Worm (Caenorhabditis elegans) whole organism, L4 larva: Measurements from ENCODE around the gene ztf-16.
A peak's percentile ranks its signal among the peaks of the same experiment; 100 is the strongest.

ENCODE experiments used
- F44E2.7 ChIP-seq: fragments of 200-800 bp; sonication (Bioruptor generic); IDR thresholded peaks from 2 replicates; pipeline ENCODE4 v2.1.2; 2022; ENCODE audit warnings: missing genetic modification characterization, missing compliant biosample characterization
- F49E8.2 ChIP-seq: sonication (generic microtip); optimal IDR thresholded peaks from 2 replicates; lab custom pipeline; 2016; ENCODE audit warnings: missing compliant biosample characterization, mild to moderate bottlenecking, missing genetic modification characterization, borderline replicate concordance
- ZK546.5 ChIP-seq, 2 experiments: sonication (generic microtip); optimal IDR thresholded peaks; 2 replicates each; lab custom pipeline; 2017; ENCODE audit warnings: missing biosample characterization in 2 of 2, missing genetic modification characterization in 2 of 2
- aha-1 ChIP-seq: fragments of 150-350 bp; peaks from one replicate; lab custom pipeline; 2014; ENCODE audit warnings: missing biosample characterization, missing genetic modification characterization
- ceh-44 ChIP-seq: fragments of 200-800 bp; sonication (Bioruptor generic); IDR thresholded peaks from 2 replicates; pipeline ENCODE4 v1.3.6; 2022; ENCODE audit warnings: missing genetic modification reagents, missing genetic modification characterization, missing compliant biosample characterization
- ceh-62 ChIP-seq: sonication (generic microtip); optimal IDR thresholded peaks from 2 replicates; lab custom pipeline; 2017; ENCODE audit warnings: missing biosample characterization, missing genetic modification characterization
- daf-16 ChIP-seq, 3 experiments: sonication (generic microtip); optimal IDR thresholded peaks; 2 replicates each; lab custom pipeline; 2016 to 2017; ENCODE audit warnings: missing genetic modification characterization in 3 of 3, missing genetic modification reagents in 3 of 3, mild to moderate bottlenecking in 2 of 3, missing compliant biosample characterization in 2 of 3, missing biosample characterization in 1 of 3, moderate library complexity in 1 of 3
- dmd-8 ChIP-seq: fragments of 200-800 bp; sonication (Bioruptor generic); IDR thresholded peaks from 2 replicates; pipeline ENCODE4 v1.3.6; 2022; ENCODE audit warnings: missing genetic modification characterization, missing compliant biosample characterization
- dmd-9 ChIP-seq: fragments of 200-800 bp; sonication (Bioruptor generic); IDR thresholded peaks from 2 replicates; pipeline ENCODE4 v1.3.6; 2022; ENCODE audit warnings: missing genetic modification reagents, missing genetic modification characterization, missing compliant biosample characterization
- dve-1 ChIP-seq: sonication (generic microtip); optimal IDR thresholded peaks from 2 replicates; lab custom pipeline; 2017; ENCODE audit warnings: antibody characterized with exemption, mild to moderate bottlenecking, missing genetic modification characterization, missing compliant biosample characterization; ENCODE audit not compliant: insufficient read depth
- hif-1 ChIP-seq, 2 experiments: sonication (generic microtip); optimal IDR thresholded peaks; 2 replicates each; lab custom pipeline; 2016 to 2017; ENCODE audit warnings: missing compliant biosample characterization in 2 of 2, missing genetic modification characterization in 2 of 2, missing genetic modification reagents in 2 of 2, missing genotype in 2 of 2, mild to moderate bottlenecking in 1 of 2
- hlh-11 ChIP-seq: fragments of 200-800 bp; sonication (Bioruptor generic); optimal IDR thresholded peaks from 2 replicates; lab custom pipeline; 2018; ENCODE audit warnings: mild to moderate bottlenecking, missing genetic modification characterization, missing compliant biosample characterization
- hlh-30 ChIP-seq: sonication (generic microtip); optimal IDR thresholded peaks from 2 replicates; lab custom pipeline; 2017; ENCODE audit warnings: antibody characterized with exemption, mild to moderate bottlenecking, missing genetic modification characterization, missing compliant biosample characterization; ENCODE audit not compliant: insufficient read depth
- hmg-1.1 ChIP-seq: fragments of 200-800 bp; sonication (Bioruptor generic); IDR thresholded peaks from 2 replicates; pipeline ENCODE4 v1.3.6; 2022; ENCODE audit warnings: missing genetic modification reagents, missing genetic modification characterization, missing compliant biosample characterization
- jun-1 ChIP-seq: fragments of 150-350 bp; optimal IDR thresholded peaks from 2 replicates; lab custom pipeline; 2014; ENCODE audit warnings: missing biosample characterization, missing genetic modification reagents, missing genetic modification characterization
- lim-7 ChIP-seq: fragments of 200-800 bp; sonication (Bioruptor generic); IDR thresholded peaks from 2 replicates; pipeline ENCODE4 v1.3.6; 2022; ENCODE audit warnings: missing genetic modification characterization, missing compliant biosample characterization
- lin-15B ChIP-seq: fragments of 150-350 bp; sonication (generic microtip); optimal IDR thresholded peaks from 3 replicates; lab custom pipeline; 2014; ENCODE audit warnings: missing biosample characterization, missing genetic modification characterization
- lin-39 ChIP-seq: fragments of 150-350 bp; optimal IDR thresholded peaks from 2 replicates; lab custom pipeline; 2014; ENCODE audit warnings: missing biosample characterization, missing genetic modification reagents, missing genetic modification characterization
- lir-3 ChIP-seq: sonication (generic microtip); optimal IDR thresholded peaks from 2 replicates; lab custom pipeline; 2016; ENCODE audit warnings: mild to moderate bottlenecking, missing genetic modification characterization, missing compliant biosample characterization
- lsy-2 ChIP-seq, 2 experiments: fragments of 150-350 bp in 1 of 2; sonication (generic microtip) in 1 of 2; optimal IDR thresholded peaks; 2 replicates each; lab custom pipeline; 2014 to 2017; ENCODE audit warnings: missing biosample characterization in 2 of 2, missing genetic modification characterization in 2 of 2
- madf-9 ChIP-seq: fragments of 200-800 bp; sonication (Bioruptor generic); conservative IDR thresholded peaks from 2 replicates; pipeline ENCODE4 v1.3.6; 2022; ENCODE audit warnings: missing genetic modification reagents, missing genetic modification characterization, missing compliant biosample characterization
- mep-1 ChIP-seq: fragments of 150-350 bp; sonication (generic microtip); optimal IDR thresholded peaks from 3 replicates; lab custom pipeline; 2014; ENCODE audit warnings: missing biosample characterization, missing genetic modification characterization
- mes-2 ChIP-seq: sonication (generic microtip); optimal IDR thresholded peaks from 2 replicates; lab custom pipeline; 2016; ENCODE audit warnings: missing genotype, mild to moderate bottlenecking, missing genetic modification characterization, missing compliant biosample characterization; ENCODE audit not compliant: poor library complexity, severe bottlenecking
- mxl-2 ChIP-seq: fragments of 200-800 bp; sonication (Bioruptor generic); conservative IDR thresholded peaks from 2 replicates; pipeline ENCODE4 v1.3.6; 2022; ENCODE audit warnings: missing genetic modification reagents, missing genetic modification characterization, missing compliant biosample characterization
- nhr-102 ChIP-seq: sonication (generic microtip); optimal IDR thresholded peaks from 2 replicates; lab custom pipeline; 2016; ENCODE audit warnings: mild to moderate bottlenecking, missing genetic modification characterization, moderate library complexity, missing compliant biosample characterization
- nhr-237 ChIP-seq: sonication (generic microtip); optimal IDR thresholded peaks from 2 replicates; lab custom pipeline; 2017; ENCODE audit warnings: missing biosample characterization, missing genetic modification characterization
- nhr-25 ChIP-seq: sonication (generic microtip); optimal IDR thresholded peaks from 2 replicates; lab custom pipeline; 2017; ENCODE audit warnings: missing genetic modification characterization, mild to moderate bottlenecking, missing compliant biosample characterization, antibody characterized with exemption, moderate library complexity, borderline replicate concordance; ENCODE audit not compliant: insufficient read depth
- nhr-28 ChIP-seq: fragments of 150-350 bp; optimal IDR thresholded peaks from 2 replicates; lab custom pipeline; 2014; ENCODE audit warnings: missing biosample characterization, missing genetic modification characterization
- nhr-42 ChIP-seq: fragments of 200-800 bp; sonication (Bioruptor generic); IDR thresholded peaks from 2 replicates; pipeline ENCODE4 v1.3.6; 2022; ENCODE audit warnings: missing genetic modification characterization, missing compliant biosample characterization
- pqm-1 ChIP-seq: sonication (generic microtip); optimal IDR thresholded peaks from 2 replicates; lab custom pipeline; 2017; ENCODE audit warnings: missing biosample characterization, missing genetic modification characterization
- set-16 ChIP-seq: fragments of 200-800 bp; sonication (Bioruptor generic); IDR thresholded peaks from 2 replicates; pipeline ENCODE4 v1.3.6; 2022; ENCODE audit warnings: missing genetic modification reagents, missing genetic modification characterization, missing compliant biosample characterization
- skn-1 ChIP-seq: fragments of 150-350 bp; optimal IDR thresholded peaks from 2 replicates; lab custom pipeline; 2014; ENCODE audit warnings: missing biosample characterization, missing genetic modification characterization
- spr-1 ChIP-seq: sonication (generic microtip); optimal IDR thresholded peaks from 2 replicates; lab custom pipeline; 2016; ENCODE audit warnings: mild to moderate bottlenecking, missing genetic modification characterization, missing compliant biosample characterization
- unc-130 ChIP-seq: sonication (generic microtip); optimal IDR thresholded peaks from 2 replicates; lab custom pipeline; 2016; ENCODE audit warnings: missing genetic modification reagents, missing genetic modification characterization, missing compliant biosample characterization
- unc-62 ChIP-seq, 3 experiments: fragments of 150-350 bp in 1 of 3; sonication (generic microtip); optimal IDR thresholded peaks in 2 of 3; peaks in 1 of 3; 1 replicate in 1 of 3; 2 replicates in 2 of 3; lab custom pipeline; 2014 to 2017; ENCODE audit warnings: missing biosample characterization in 3 of 3, missing genetic modification characterization in 3 of 3, missing genetic modification reagents in 3 of 3, missing genotype in 1 of 3
- zfp-2 ChIP-seq: sonication (generic microtip); optimal IDR thresholded peaks from 2 replicates; lab custom pipeline; 2016; ENCODE audit warnings: mild to moderate bottlenecking, missing genetic modification characterization, missing compliant biosample characterization
- ztf-7 ChIP-seq: fragments of 150-350 bp; optimal IDR thresholded peaks from 2 replicates; lab custom pipeline; 2014; ENCODE audit warnings: missing biosample characterization, missing genetic modification characterization

Gene ztf-16

ce11 chrX:4818252-4818651 lies 6.9 kb upstream of the ztf-16 start, which contains the start of gene R08E3.3:
Gene R08E3.3, plus strand, starts transcription at chrX:4818593.
- TF ChIP-seq ztf-7 (tag; lab: Kevin White, UChicago) (no peak), ZK546.5 (tag; optimal IDR thresholded peaks at IDR 0.05; lab: Kevin White, UChicago) (no peak), F49E8.2 (tag; lab: Kevin White, UChicago) (no peak), nhr-42 (GFP tag; lab: Robert Waterston, UW) (no peak), skn-1 (tag; lab: Kevin White, UChicago) (no peak), lin-39 (no peak), ceh-62 (tag; lab: Kevin White, UChicago) (no peak), mes-2 (tag; lab: Kevin White, UChicago) (peak; percentile 24), lim-7 (no peak), F44E2.7 (GFP tag; lab: Robert Waterston, UW) (no peak), lin-15B (tag; lab: Kevin White, UChicago) (no peak), set-16 (GFP tag; lab: Robert Waterston, UW) (no peak), mxl-2 (GFP tag; lab: Robert Waterston, UW) (no peak), madf-9 (no peak), hif-1 (tag; optimal IDR thresholded peaks at IDR 0.05; lab: Kevin White, UChicago) (no peak), hmg-1.1 (0 out of 2 replicates have a peak, but pooled peaks have one; percentile 30), zfp-2 (tag; lab: Kevin White, UChicago) (no peak), pqm-1 (no peak), spr-1 (tag; lab: Kevin White, UChicago) (no peak), ceh-44 (GFP tag; lab: Robert Waterston, UW) (no peak), dmd-8 (GFP tag; lab: Robert Waterston, UW) (no peak), dve-1 (tag; lab: Kevin White, UChicago) (peak; percentile 56), lsy-2 (tag; optimal IDR thresholded peaks at IDR 0.05; lab: Kevin White, UChicago) (peak; percentile 72 to 98), unc-130 (no peak), nhr-28 (tag; lab: Kevin White, UChicago) (peak; percentile 26), hlh-30 (tag; lab: Kevin White, UChicago) (peak; percentile 33), lir-3 (tag; lab: Kevin White, UChicago) (no peak), mep-1 (tag; lab: Kevin White, UChicago) (peak; percentile 39), daf-16 (GFP tag; optimal IDR thresholded peaks at IDR 0.05; lab: Kevin White, UChicago) (no peak), daf-16 (tag; optimal IDR thresholded peaks at IDR 0.05; lab: Kevin White, UChicago) (peak; percentile 85), nhr-25 (tag; lab: Kevin White, UChicago) (no peak)

DNA sequence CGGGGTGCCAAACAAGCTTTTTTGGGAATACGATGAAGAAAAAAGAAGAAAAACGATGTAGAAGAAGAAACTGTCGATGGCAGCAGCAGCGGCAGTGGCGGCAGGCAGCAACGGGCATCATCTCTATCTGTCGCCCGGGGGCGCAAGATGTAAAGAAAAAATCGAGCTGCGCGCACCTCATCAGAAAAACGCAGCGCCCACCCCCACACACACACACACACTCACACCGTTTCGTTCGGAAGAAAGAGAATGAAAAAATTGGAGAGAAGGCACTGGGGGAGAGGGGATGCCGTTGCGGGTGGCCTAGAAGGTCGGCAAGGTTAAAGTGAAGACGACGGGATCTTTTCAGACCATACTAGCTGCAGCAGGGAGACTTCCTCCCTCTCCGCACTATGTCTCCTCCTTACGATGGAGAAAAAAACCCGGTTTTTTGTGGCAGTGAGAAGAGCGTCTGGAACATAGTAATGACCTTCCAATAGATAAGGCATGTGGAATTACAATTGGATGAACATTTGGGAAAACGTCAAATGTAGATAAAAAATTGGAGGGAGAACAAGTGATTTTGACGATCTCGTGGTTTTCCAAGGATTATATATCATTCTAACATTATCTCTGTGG lies 1.9 kb upstream of the ztf-16 start:
- TF ChIP-seq nhr-25 (tag; lab: Kevin White, UChicago), result peak; percentile 12
- TF ChIP-seq nhr-237 (tag; lab: Kevin White, UChicago), result no peak
- TF ChIP-seq mep-1 (tag; lab: Kevin White, UChicago), result peak; percentile 17
- TF ChIP-seq set-16 (GFP tag; lab: Robert Waterston, UW), result peak; percentile 63; the same call in 1 of the 2 replicates

- TF ChIP-seq nhr-28 (tag; lab: Kevin White, UChicago) (peak; percentile 15), jun-1 (no peak), dmd-9 (GFP tag; lab: Robert Waterston, UW) (no peak), aha-1 (tag; lab: Kevin White, UChicago) (peak; percentile 92), unc-62 (GFP tag; optimal IDR thresholded peaks at IDR 0.05 in 1 of 2; lab: Kevin White, UChicago) (peak in 1 of 2 experiments; percentile 75), unc-62 (tag; optimal IDR thresholded peaks at IDR 0.05; lab: Kevin White, UChicago) (no peak), nhr-25 (tag; lab: Kevin White, UChicago) (peak; percentile 49), hlh-30 (tag; lab: Kevin White, UChicago) (peak; percentile 57), hlh-11 (tag; lab: Kevin White, UChicago) (peak; percentile 27), nhr-102 (no peak), nhr-42 (GFP tag; lab: Robert Waterston, UW) (no peak)
Observed at ce11 chrX:4809753-4810424, 1.5 kb downstream of the ztf-16 start.
